Fruit fly (Drosophila melanogaster): ENCODE data around the gene CG3349.

The CG3349 gene

DNA sequence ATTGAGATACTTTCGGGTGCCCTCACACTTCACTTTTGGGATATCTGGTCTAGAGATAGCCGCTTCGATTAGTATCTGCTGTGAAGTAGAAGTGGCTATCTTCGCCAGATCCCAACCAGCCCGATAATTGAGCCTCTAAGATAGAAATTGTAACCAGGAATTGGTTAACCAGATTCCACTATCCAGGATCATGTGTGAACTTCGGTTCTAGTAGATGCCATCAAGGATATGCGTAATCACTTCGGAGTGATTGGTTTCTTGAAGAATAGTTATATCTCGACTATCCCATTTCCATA lies 22.4 kb upstream of the CG3349 start:
- TF ChIP-seq gl (tag; optimal IDR thresholded peaks at IDR 0.05) (no peak), CG13204 (GFP tag; optimal IDR thresholded peaks at IDR 0.05) (no peak), CG8301 (tag; optimal IDR thresholded peaks at IDR 0.05) (no peak), CG32121 (GFP tag; IDR thresholded peaks at IDR 0.05) (no peak), Snoo (tag; optimal IDR thresholded peaks at IDR 0.05) (no peak), Ets98B (GFP tag; IDR thresholded peaks at IDR 0.05) (no peak)

DNA sequence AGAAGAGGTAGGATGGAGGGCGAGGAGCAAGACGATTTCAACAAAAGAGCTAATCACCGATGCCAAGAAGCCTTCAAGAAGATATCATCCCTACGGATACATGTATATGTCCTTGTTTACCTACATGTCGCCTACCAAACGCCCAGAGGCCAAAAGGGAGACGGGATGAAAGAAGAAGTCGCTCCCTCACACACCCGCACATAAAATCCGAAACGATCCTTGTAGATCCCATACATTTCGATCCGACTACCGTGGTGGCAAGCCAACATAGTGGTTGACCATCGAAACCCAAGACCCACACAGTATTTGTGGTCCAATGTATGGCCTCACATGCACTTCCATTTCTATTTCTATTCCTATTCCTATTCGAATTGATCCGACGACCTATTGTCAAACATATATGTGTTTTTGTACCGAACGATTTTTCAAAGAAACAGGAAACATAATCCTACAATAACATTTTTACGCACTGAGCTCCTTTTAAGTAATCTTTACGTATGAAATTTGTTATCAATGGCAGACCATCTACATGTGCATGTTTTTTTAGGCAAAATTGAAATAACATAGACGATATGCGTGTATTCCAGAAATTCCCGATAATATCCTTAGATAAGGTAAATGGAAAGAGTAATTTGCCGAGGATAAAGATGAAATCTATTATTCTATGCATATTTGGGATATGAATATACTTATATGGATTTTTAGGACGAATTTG lies 20.6 kb upstream of the CG3349 start:
- TF ChIP-seq Pif1B (GFP tag; optimal IDR thresholded peaks at IDR 0.05): no peak
- no peak for TF ChIP-seq gl (tag; optimal IDR thresholded peaks at IDR 0.05)
- TF ChIP-seq Snoo (tag; optimal IDR thresholded peaks at IDR 0.05): no peak
- no peak for TF ChIP-seq CG34367 (tag; optimal IDR thresholded peaks at IDR 0.05)
- no peak for TF ChIP-seq CG17806 (tag; optimal IDR thresholded peaks at IDR 0.05)
- TF ChIP-seq CG14655 (GFP tag; optimal IDR thresholded peaks at IDR 0.05): no peak
- TF ChIP-seq rn (GFP tag; IDR thresholded peaks at IDR 0.05): no peak
- TF ChIP-seq Ets98B (GFP tag; IDR thresholded peaks at IDR 0.05): no peak
- TF ChIP-seq EcR (GFP tag; optimal IDR thresholded peaks at IDR 0.05): no peak
- TF ChIP-seq CG4496 (GFP tag; IDR thresholded peaks at IDR 0.05): no peak
- TF ChIP-seq CG10348 (GFP tag; IDR thresholded peaks at IDR 0.05): no peak
- TF ChIP-seq CG13204 (GFP tag; optimal IDR thresholded peaks at IDR 0.05): no peak
- TF ChIP-seq CG9948 (tag; optimal IDR thresholded peaks at IDR 0.05): no peak

DNA sequence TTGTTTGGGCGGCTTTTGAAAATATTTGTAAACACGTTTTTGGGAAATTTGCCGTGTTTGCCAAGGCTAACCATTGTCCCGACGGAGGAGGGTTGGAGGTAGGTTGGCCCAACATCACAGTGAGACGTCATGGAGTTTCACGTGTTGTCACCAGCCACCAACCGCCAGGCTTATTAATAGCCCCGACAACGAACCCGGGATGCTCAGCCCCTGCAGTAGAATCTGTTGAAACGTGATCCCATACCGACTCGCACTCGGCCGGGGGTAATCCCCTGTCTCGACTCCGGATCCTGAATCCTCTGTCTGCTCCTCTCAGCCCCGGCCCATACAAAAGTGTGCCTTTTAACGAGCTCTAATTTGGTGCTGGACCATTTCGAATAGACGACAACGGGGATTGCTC lies 18.9 kb upstream of the CG3349 start:
- TF ChIP-seq Pif1B (GFP tag; optimal IDR thresholded peaks at IDR 0.05) (no peak), Snoo (tag; optimal IDR thresholded peaks at IDR 0.05) (no peak), fd96Ca (GFP tag; IDR thresholded peaks at IDR 0.05) (no peak), D1 (tag; optimal IDR thresholded peaks at IDR 0.05) (no peak), rn (GFP tag; IDR thresholded peaks at IDR 0.05) (no peak), CG4496 (GFP tag; IDR thresholded peaks at IDR 0.05) (no peak), CG8159 (tag; optimal IDR thresholded peaks at IDR 0.05) (no peak), CG10348 (GFP tag; IDR thresholded peaks at IDR 0.05) (no peak), CG32121 (GFP tag; IDR thresholded peaks at IDR 0.05) (no peak), CG34367 (tag; optimal IDR thresholded peaks at IDR 0.05) (no peak), CG8301 (tag; optimal IDR thresholded peaks at IDR 0.05) (no peak), EcR (GFP tag; optimal IDR thresholded peaks at IDR 0.05) (no peak), Pif1A (GFP tag; optimal IDR thresholded peaks at IDR 0.05) (no peak), gl (tag; optimal IDR thresholded peaks at IDR 0.05) (no peak), CG9948 (tag; optimal IDR thresholded peaks at IDR 0.05) (no peak), Ets98B (GFP tag; IDR thresholded peaks at IDR 0.05) (no peak), CG12605 (GFP tag; IDR thresholded peaks at IDR 0.05) (no peak), CG14655 (GFP tag; optimal IDR thresholded peaks at IDR 0.05) (no peak)

DNA sequence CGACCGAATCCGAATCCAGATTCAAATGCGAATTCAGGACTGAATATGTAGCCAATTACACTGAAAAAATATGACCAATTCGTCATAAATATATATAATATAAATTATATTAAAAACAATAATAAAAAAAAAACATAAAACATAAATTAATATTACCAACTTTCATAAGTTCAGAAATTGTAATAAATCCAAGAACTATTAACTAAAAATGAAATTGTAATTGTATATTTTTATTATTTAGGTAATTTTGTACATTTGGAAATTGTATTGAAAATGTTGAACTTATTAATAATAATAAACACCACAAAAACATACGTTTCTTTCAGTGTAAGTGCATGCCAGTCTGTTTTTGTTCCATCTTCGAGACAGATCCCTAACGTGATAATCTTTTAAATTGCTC lies 18.4 kb upstream of the CG3349 start:
- TF ChIP-seq CG12605 (GFP tag; IDR thresholded peaks at IDR 0.05) (no peak), Pif1B (GFP tag; optimal IDR thresholded peaks at IDR 0.05) (no peak), rn (GFP tag; IDR thresholded peaks at IDR 0.05) (no peak), Snoo (tag; optimal IDR thresholded peaks at IDR 0.05) (no peak), CG8301 (tag; optimal IDR thresholded peaks at IDR 0.05) (no peak), Ets98B (GFP tag; IDR thresholded peaks at IDR 0.05) (no peak), Pif1A (GFP tag; optimal IDR thresholded peaks at IDR 0.05) (no peak)

DNA sequence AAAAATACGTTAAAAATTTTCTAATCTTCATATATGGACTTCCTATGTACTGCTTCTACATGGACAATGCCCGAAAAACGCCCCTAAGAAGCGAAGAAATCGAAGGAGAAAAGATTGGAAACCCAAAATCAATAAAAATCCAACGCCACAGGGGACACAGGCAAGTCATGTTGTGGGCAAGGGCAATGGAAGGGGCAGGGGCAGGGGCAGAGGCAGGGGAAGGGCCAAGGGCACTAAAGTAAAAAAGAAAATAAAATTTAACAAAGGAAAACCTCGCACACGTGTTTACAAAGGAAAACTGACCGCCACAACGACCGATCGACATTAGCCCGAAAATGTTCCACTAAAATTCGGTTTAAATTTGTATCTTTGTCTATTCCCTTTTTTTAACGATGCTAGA lies 16.7 kb upstream of the CG3349 start:
- TF ChIP-seq gl (tag; optimal IDR thresholded peaks at IDR 0.05): no peak
- TF ChIP-seq CG34367 (tag; optimal IDR thresholded peaks at IDR 0.05): no peak
- TF ChIP-seq CG8301 (tag; optimal IDR thresholded peaks at IDR 0.05): no peak
- TF ChIP-seq D1 (tag; optimal IDR thresholded peaks at IDR 0.05): no peak
- no peak for TF ChIP-seq CG14655 (GFP tag; optimal IDR thresholded peaks at IDR 0.05)
- no peak for TF ChIP-seq rn (GFP tag; IDR thresholded peaks at IDR 0.05)
- no peak for TF ChIP-seq EcR (GFP tag; optimal IDR thresholded peaks at IDR 0.05)
- TF ChIP-seq CG12605 (GFP tag; IDR thresholded peaks at IDR 0.05): no peak
- TF ChIP-seq fd96Ca (GFP tag; IDR thresholded peaks at IDR 0.05): no peak
- TF ChIP-seq CG8159 (tag; optimal IDR thresholded peaks at IDR 0.05): no peak
- no peak for TF ChIP-seq Snoo (tag; optimal IDR thresholded peaks at IDR 0.05)
- TF ChIP-seq CG13204 (GFP tag; optimal IDR thresholded peaks at IDR 0.05): no peak
- no peak for TF ChIP-seq CG17806 (tag; optimal IDR thresholded peaks at IDR 0.05)
- TF ChIP-seq CG10348 (GFP tag; IDR thresholded peaks at IDR 0.05): no peak
- TF ChIP-seq CG9948 (tag; optimal IDR thresholded peaks at IDR 0.05): no peak
- no peak for TF ChIP-seq CG15710 (tag; optimal IDR thresholded peaks at IDR 0.05)
- TF ChIP-seq Pif1B (GFP tag; optimal IDR thresholded peaks at IDR 0.05): no peak
- no peak for TF ChIP-seq Pif1A (GFP tag; optimal IDR thresholded peaks at IDR 0.05)

DNA sequence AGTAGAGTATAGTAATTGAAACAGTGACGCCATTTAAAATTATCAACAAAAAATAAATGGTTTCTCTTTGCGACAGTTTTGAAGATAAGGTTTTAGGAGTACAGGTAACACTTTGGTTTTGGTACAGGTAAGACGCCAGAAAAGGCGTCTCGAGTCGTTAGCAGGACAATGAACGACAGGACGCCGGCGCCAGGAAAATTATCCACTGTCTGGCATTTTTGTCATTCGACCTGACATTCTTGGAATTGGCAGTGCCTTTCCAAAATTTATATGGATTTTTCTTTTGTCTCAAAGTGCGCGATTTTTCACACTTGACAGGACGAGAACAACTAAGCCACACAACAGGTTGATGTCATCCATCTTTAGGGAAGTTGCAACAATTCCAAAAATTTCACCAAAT lies 14.6 kb upstream of the CG3349 start:
- no peak for TF ChIP-seq fd96Ca (GFP tag; IDR thresholded peaks at IDR 0.05)
- no peak for TF ChIP-seq CG8159 (tag; optimal IDR thresholded peaks at IDR 0.05)
- no peak for TF ChIP-seq Ets98B (GFP tag; IDR thresholded peaks at IDR 0.05)
- TF ChIP-seq CG4496 (GFP tag; IDR thresholded peaks at IDR 0.05): no peak
- no peak for TF ChIP-seq gl (tag; optimal IDR thresholded peaks at IDR 0.05)
- TF ChIP-seq CG12605 (GFP tag; IDR thresholded peaks at IDR 0.05): no peak
- no peak for TF ChIP-seq CG8301 (tag; optimal IDR thresholded peaks at IDR 0.05)
- TF ChIP-seq CG10348 (GFP tag; IDR thresholded peaks at IDR 0.05): no peak
- TF ChIP-seq CG34367 (tag; optimal IDR thresholded peaks at IDR 0.05): no peak
